Worm (Caenorhabditis elegans): ENCODE measurements around the gene pqn-75.

ce11 chrIV:4115634-4116033 is 43.5 kb downstream of the pqn-75 start, which contains the start of the genes F49F1.4 and F49F1.2:
- TF ChIP-seq W03F9.2 (tag; optimal IDR thresholded peaks at IDR 0.05) = no peak
- no peak for TF ChIP-seq him-1 (tag; optimal IDR thresholded peaks at IDR 0.05)

Measured in whole organism, L4/young adult.